Worm (Caenorhabditis elegans): ENCODE results near the gene snet-1.

- no peak for TF ChIP-seq unc-86 (tag; optimal IDR thresholded peaks at IDR 0.05)
- TF ChIP-seq fkh-10 (GFP tag; optimal IDR thresholded peaks at IDR 0.05): no peak
- TF ChIP-seq pqm-1 (tag; optimal IDR thresholded peaks at IDR 0.05): no peak
- TF ChIP-seq pros-1 (tag; optimal IDR thresholded peaks at IDR 0.05): no peak
- no peak for TF ChIP-seq ceh-2 (tag; optimal IDR thresholded peaks at IDR 0.05)
- no peak for TF ChIP-seq nhr-11 (tag; optimal IDR thresholded peaks at IDR 0.05)
- no peak for TF ChIP-seq nfya-1 (tag; optimal IDR thresholded peaks at IDR 0.05)
- TF ChIP-seq rnt-1 (tag; optimal IDR thresholded peaks at IDR 0.05): no peak
- no peak for TF ChIP-seq zip-5 (tag; optimal IDR thresholded peaks at IDR 0.05)
- no peak for TF ChIP-seq hlh-8 (tag; optimal IDR thresholded peaks at IDR 0.05)
- no peak for TF ChIP-seq mec-3 (tag; optimal IDR thresholded peaks at IDR 0.05; ENCODE audit: borderline replicate concordance)
These were observed 22.8 kb downstream of the snet-1 start for ce11 chrX:3645924-3646323.

All from whole organism, late embryonic.